Worm (Caenorhabditis elegans) whole organism, L4 larva: Measurements from ENCODE around the gene nuc-1.
A peak's percentile ranks its signal among the peaks of the same experiment; 100 is the strongest.

ENCODE experiments used
- F10B5.3 ChIP-seq: sonication (generic microtip); optimal IDR thresholded peaks from 2 replicates; lab custom pipeline; 2016; ENCODE audit warnings: mild to moderate bottlenecking, missing genetic modification characterization, missing compliant biosample characterization
- F37D6.2 ChIP-seq: sonication (generic microtip); optimal IDR thresholded peaks from 2 replicates; lab custom pipeline; 2016; ENCODE audit warnings: mild to moderate bottlenecking, missing genetic modification characterization, missing compliant biosample characterization
- F44E2.7 ChIP-seq: fragments of 200-800 bp; sonication (Bioruptor generic); IDR thresholded peaks from 2 replicates; pipeline ENCODE4 v2.1.2; 2022; ENCODE audit warnings: missing genetic modification characterization, missing compliant biosample characterization
- T20F7.1 ChIP-seq: fragments of 200-800 bp; sonication (Bioruptor generic); optimal IDR thresholded peaks from 2 replicates; lab custom pipeline; 2018; ENCODE audit warnings: mild to moderate bottlenecking, missing genetic modification characterization, missing compliant biosample characterization
- Y48G9A.11 ChIP-seq: fragments of 200-800 bp; sonication (Bioruptor generic); IDR thresholded peaks from 2 replicates; pipeline ENCODE4 v1.3.6; 2022; ENCODE audit warnings: missing genetic modification reagents, missing genetic modification characterization, missing compliant biosample characterization
- ZK546.5 ChIP-seq, 2 experiments: sonication (generic microtip); optimal IDR thresholded peaks; 2 replicates each; lab custom pipeline; 2017; ENCODE audit warnings: missing biosample characterization in 2 of 2, missing genetic modification characterization in 2 of 2
- aha-1 ChIP-seq: fragments of 150-350 bp; peaks from one replicate; lab custom pipeline; 2014; ENCODE audit warnings: missing biosample characterization, missing genetic modification characterization
- attf-4 ChIP-seq: sonication (generic microtip); optimal IDR thresholded peaks from 3 replicates; lab custom pipeline; 2017; ENCODE audit warnings: missing biosample characterization, missing genetic modification characterization
- ceh-44 ChIP-seq: fragments of 200-800 bp; sonication (Bioruptor generic); IDR thresholded peaks from 2 replicates; pipeline ENCODE4 v1.3.6; 2022; ENCODE audit warnings: missing genetic modification reagents, missing genetic modification characterization, missing compliant biosample characterization
- ces-1 ChIP-seq: fragments of 150-350 bp; sonication (generic microtip); optimal IDR thresholded peaks from 4 replicates; lab custom pipeline; 2014; ENCODE audit warnings: missing biosample characterization, missing genetic modification reagents, missing genetic modification characterization
- daf-16 ChIP-seq, 3 experiments: sonication (generic microtip); optimal IDR thresholded peaks; 2 replicates each; lab custom pipeline; 2016 to 2017; ENCODE audit warnings: missing genetic modification characterization in 3 of 3, missing genetic modification reagents in 3 of 3, mild to moderate bottlenecking in 2 of 3, missing compliant biosample characterization in 2 of 3, missing biosample characterization in 1 of 3, moderate library complexity in 1 of 3
- dmd-6 ChIP-seq: fragments of 200-800 bp; sonication (Bioruptor generic); IDR thresholded peaks from 2 replicates; pipeline ENCODE4 v1.3.6; 2022; ENCODE audit warnings: missing genetic modification reagents, missing genetic modification characterization, missing compliant biosample characterization
- dmd-9 ChIP-seq: fragments of 200-800 bp; sonication (Bioruptor generic); IDR thresholded peaks from 2 replicates; pipeline ENCODE4 v1.3.6; 2022; ENCODE audit warnings: missing genetic modification reagents, missing genetic modification characterization, missing compliant biosample characterization
- duxl-1 ChIP-seq: sonication (generic microtip); optimal IDR thresholded peaks from 2 replicates; lab custom pipeline; 2016; ENCODE audit warnings: mild to moderate bottlenecking, missing genetic modification characterization, moderate library complexity, missing compliant biosample characterization; ENCODE audit not compliant: poor library complexity
- dve-1 ChIP-seq: sonication (generic microtip); optimal IDR thresholded peaks from 2 replicates; lab custom pipeline; 2017; ENCODE audit warnings: antibody characterized with exemption, mild to moderate bottlenecking, missing genetic modification characterization, missing compliant biosample characterization; ENCODE audit not compliant: insufficient read depth
- fkh-10 ChIP-seq: fragments of 150-350 bp; optimal IDR thresholded peaks from 2 replicates; lab custom pipeline; 2014; ENCODE audit warnings: missing biosample characterization, missing genetic modification reagents, missing genetic modification characterization
- hif-1 ChIP-seq, 2 experiments: sonication (generic microtip); optimal IDR thresholded peaks; 2 replicates each; lab custom pipeline; 2016 to 2017; ENCODE audit warnings: missing compliant biosample characterization in 2 of 2, missing genetic modification characterization in 2 of 2, missing genetic modification reagents in 2 of 2, missing genotype in 2 of 2, mild to moderate bottlenecking in 1 of 2
- hlh-30 ChIP-seq: sonication (generic microtip); optimal IDR thresholded peaks from 2 replicates; lab custom pipeline; 2017; ENCODE audit warnings: antibody characterized with exemption, mild to moderate bottlenecking, missing genetic modification characterization, missing compliant biosample characterization; ENCODE audit not compliant: insufficient read depth
- hmg-1.1 ChIP-seq: fragments of 200-800 bp; sonication (Bioruptor generic); IDR thresholded peaks from 2 replicates; pipeline ENCODE4 v1.3.6; 2022; ENCODE audit warnings: missing genetic modification reagents, missing genetic modification characterization, missing compliant biosample characterization
- jun-1 ChIP-seq: fragments of 150-350 bp; optimal IDR thresholded peaks from 2 replicates; lab custom pipeline; 2014; ENCODE audit warnings: missing biosample characterization, missing genetic modification reagents, missing genetic modification characterization
- lin-1 ChIP-seq: fragments of 200-800 bp; sonication (Bioruptor generic); IDR thresholded peaks from 2 replicates; pipeline ENCODE4 v1.3.6; 2022; ENCODE audit warnings: missing genetic modification reagents, missing genetic modification characterization, missing compliant biosample characterization
- lin-13 ChIP-seq: fragments of 150-350 bp; optimal IDR thresholded peaks from 2 replicates; lab custom pipeline; 2014; ENCODE audit warnings: missing biosample characterization, missing genetic modification reagents, missing genetic modification characterization
- lin-39 ChIP-seq: fragments of 150-350 bp; optimal IDR thresholded peaks from 2 replicates; lab custom pipeline; 2014; ENCODE audit warnings: missing biosample characterization, missing genetic modification reagents, missing genetic modification characterization
- lsy-2 ChIP-seq, 2 experiments: fragments of 150-350 bp in 1 of 2; sonication (generic microtip) in 1 of 2; optimal IDR thresholded peaks; 2 replicates each; lab custom pipeline; 2014 to 2017; ENCODE audit warnings: missing biosample characterization in 2 of 2, missing genetic modification characterization in 2 of 2
- madf-5 ChIP-seq, 2 experiments: fragments of 200-800 bp; sonication (Bioruptor generic); IDR thresholded peaks; 2 replicates each; pipeline ENCODE4 v1.3.6; 2022; ENCODE audit warnings: missing compliant biosample characterization in 2 of 2, missing genetic modification characterization in 2 of 2
- mdl-1 ChIP-seq, 2 experiments: fragments of 150-350 bp in 1 of 2; sonication (generic microtip) in 1 of 2; optimal IDR thresholded peaks; 2 replicates each; lab custom pipeline; 2014 to 2017; ENCODE audit warnings: missing biosample characterization in 2 of 2, missing genetic modification characterization in 2 of 2
- mep-1 ChIP-seq: fragments of 150-350 bp; sonication (generic microtip); optimal IDR thresholded peaks from 3 replicates; lab custom pipeline; 2014; ENCODE audit warnings: missing biosample characterization, missing genetic modification characterization
- mes-2 ChIP-seq: sonication (generic microtip); optimal IDR thresholded peaks from 2 replicates; lab custom pipeline; 2016; ENCODE audit warnings: missing genotype, mild to moderate bottlenecking, missing genetic modification characterization, missing compliant biosample characterization; ENCODE audit not compliant: poor library complexity, severe bottlenecking
- mxl-3 ChIP-seq: fragments of 200-800 bp; sonication (Bioruptor generic); optimal IDR thresholded peaks from 2 replicates; lab custom pipeline; 2018; ENCODE audit warnings: mild to moderate bottlenecking, missing genetic modification characterization, missing compliant biosample characterization
- nhr-11 ChIP-seq: fragments of 150-350 bp; optimal IDR thresholded peaks from 2 replicates; lab custom pipeline; 2014; ENCODE audit warnings: missing biosample characterization, missing genetic modification characterization
- nhr-237 ChIP-seq: sonication (generic microtip); optimal IDR thresholded peaks from 2 replicates; lab custom pipeline; 2017; ENCODE audit warnings: missing biosample characterization, missing genetic modification characterization
- nhr-28 ChIP-seq: fragments of 150-350 bp; optimal IDR thresholded peaks from 2 replicates; lab custom pipeline; 2014; ENCODE audit warnings: missing biosample characterization, missing genetic modification characterization
- nhr-6 ChIP-seq: fragments of 150-350 bp; optimal IDR thresholded peaks from 2 replicates; lab custom pipeline; 2014; ENCODE audit warnings: missing biosample characterization, missing genetic modification characterization
- nhr-76 ChIP-seq: fragments of 150-350 bp; optimal IDR thresholded peaks from 2 replicates; lab custom pipeline; 2014; ENCODE audit warnings: missing biosample characterization, missing genetic modification characterization
- nhr-77 ChIP-seq: fragments of 150-350 bp; optimal IDR thresholded peaks from 2 replicates; lab custom pipeline; 2014; ENCODE audit warnings: missing biosample characterization, missing genetic modification characterization
- pha-4 ChIP-seq, 2 experiments: fragments of 150-350 bp in 1 of 2; fragments of 200-800 bp in 1 of 2; sonication (Bioruptor generic) in 1 of 2; IDR thresholded peaks in 1 of 2; optimal IDR thresholded peaks in 1 of 2; 2 replicates each; pipeline versions ENCODE4 v1.3.6 to Lab custom; 2014 to 2022; ENCODE audit warnings: missing genetic modification characterization in 2 of 2, missing genetic modification reagents in 2 of 2, missing biosample characterization in 1 of 2, missing compliant biosample characterization in 1 of 2
- php-3 ChIP-seq: fragments of 200-800 bp; sonication (Bioruptor generic); IDR thresholded peaks from 2 replicates; pipeline ENCODE4 v1.3.6; 2022; ENCODE audit warnings: missing genetic modification reagents, missing genetic modification characterization, missing compliant biosample characterization
- pqm-1 ChIP-seq: sonication (generic microtip); optimal IDR thresholded peaks from 2 replicates; lab custom pipeline; 2017; ENCODE audit warnings: missing biosample characterization, missing genetic modification characterization
- set-16 ChIP-seq: fragments of 200-800 bp; sonication (Bioruptor generic); IDR thresholded peaks from 2 replicates; pipeline ENCODE4 v1.3.6; 2022; ENCODE audit warnings: missing genetic modification reagents, missing genetic modification characterization, missing compliant biosample characterization
- unc-39 ChIP-seq: sonication (generic microtip); optimal IDR thresholded peaks from 2 replicates; lab custom pipeline; 2017; ENCODE audit warnings: missing biosample characterization, missing genetic modification characterization
- zip-11 ChIP-seq: fragments of 200-800 bp; sonication (Bioruptor generic); IDR thresholded peaks from 2 replicates; pipeline ENCODE4 v1.3.6; 2022; ENCODE audit warnings: missing genetic modification characterization, missing compliant biosample characterization

nuc-1 gene

DNA sequence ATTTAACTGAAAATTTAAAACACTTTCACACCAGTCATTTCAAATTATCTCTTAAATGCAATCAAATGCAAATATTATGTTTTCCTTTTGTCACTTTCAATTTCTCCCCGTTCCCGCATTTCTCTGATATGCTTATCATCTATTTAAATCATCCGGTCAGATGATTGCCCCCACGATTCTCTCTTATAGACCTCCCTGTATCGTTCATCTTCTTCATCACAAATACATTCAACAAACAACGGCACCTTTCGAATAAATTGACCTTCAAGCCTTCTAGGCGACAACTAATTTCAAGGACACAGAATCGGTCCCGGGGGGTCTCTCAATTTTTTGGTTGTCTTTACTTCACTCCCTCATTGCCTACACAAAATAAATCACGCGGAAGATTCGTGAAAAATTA, 9.2 kb downstream of the nuc-1 start (continued):
- TF ChIP-seq F10B5.3 (tag; lab: Kevin White, UChicago) (no peak), attf-4 (tag; lab: Kevin White, UChicago) (no peak), unc-39 (tag; lab: Kevin White, UChicago) (no peak), F44E2.7 (GFP tag; lab: Robert Waterston, UW) (no peak), lsy-2 (tag; optimal IDR thresholded peaks at IDR 0.05; lab: Kevin White, UChicago) (no peak), Y48G9A.11 (GFP tag; lab: Robert Waterston, UW) (no peak), dve-1 (tag; lab: Kevin White, UChicago) (peak; percentile 5), nhr-76 (tag; lab: Kevin White, UChicago) (no peak)

DNA sequence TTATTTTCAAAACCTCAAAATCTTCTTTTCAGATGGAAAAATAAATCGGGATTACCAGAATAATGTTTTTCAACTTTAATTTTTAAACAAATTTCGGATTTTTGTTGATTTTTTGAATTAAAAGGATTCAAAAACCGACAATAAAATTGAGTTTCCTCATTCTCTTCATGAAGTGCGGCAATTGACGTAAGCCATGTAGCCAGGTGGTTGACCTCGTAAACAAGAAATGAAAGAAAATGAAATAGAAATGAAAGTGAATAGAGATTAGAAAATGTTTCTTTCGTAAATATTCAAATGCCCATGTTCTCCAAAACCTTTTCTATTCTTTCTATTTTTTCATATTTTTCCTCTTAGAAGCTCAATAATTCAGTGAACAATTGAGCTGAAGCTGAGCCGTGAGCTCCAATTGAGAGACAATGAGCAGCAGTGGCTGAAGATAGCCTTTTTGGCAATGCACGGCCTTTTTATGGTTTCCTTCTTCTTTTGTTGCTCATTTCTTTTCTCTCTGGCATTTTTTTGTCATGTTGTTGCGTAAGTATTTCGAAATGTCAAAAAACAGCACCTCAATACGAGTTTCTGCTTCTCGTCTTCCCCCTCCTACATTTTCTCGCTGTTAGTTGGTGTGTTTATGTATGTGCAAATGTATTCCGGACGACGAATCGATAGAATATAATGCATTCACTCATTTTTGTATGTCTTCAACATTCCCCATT, 10.1 kb downstream of the nuc-1 start:
- TF ChIP-seq attf-4 (tag; lab: Kevin White, UChicago) (no peak), ces-1 (GFP tag; lab: Kevin White, UChicago) (no peak), duxl-1 (tag; lab: Kevin White, UChicago) (no peak), mes-2 (tag; lab: Kevin White, UChicago) (peak; percentile 6), dmd-9 (GFP tag; lab: Robert Waterston, UW) (no peak), pha-4 (GFP tag; IDR thresholded peaks at IDR 0.05; lab: Robert Waterston, UW) (0 out of 2 replicates have a peak, but pooled peaks have one; percentile 19), pha-4 (tag; optimal IDR thresholded peaks at IDR 0.05; lab: Kevin White, UChicago) (no peak), daf-16 (GFP tag; optimal IDR thresholded peaks at IDR 0.05; lab: Kevin White, UChicago) (peak in 1 of 2 experiments; percentile 26), daf-16 (tag; optimal IDR thresholded peaks at IDR 0.05; lab: Kevin White, UChicago) (peak; percentile 23)

DNA sequence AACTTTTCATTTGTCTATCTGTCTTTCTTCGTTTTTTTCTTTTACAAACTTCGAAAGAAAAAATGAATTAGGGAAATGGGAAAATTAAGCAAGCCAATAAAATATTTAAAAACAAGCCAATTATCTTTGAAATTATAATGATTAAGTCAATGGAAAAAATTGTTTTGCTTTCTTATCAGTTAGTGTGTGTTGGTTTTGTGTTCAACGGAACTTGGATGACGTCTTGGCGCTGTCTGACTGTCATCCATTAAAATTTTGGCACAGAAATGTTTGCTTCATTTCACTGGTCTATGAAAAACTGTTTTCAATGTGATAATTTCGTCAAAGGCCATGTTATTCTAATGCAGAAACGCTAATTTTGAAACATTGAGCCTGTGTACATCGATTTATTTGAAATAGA, 10.8 kb downstream of the nuc-1 start:
- TF ChIP-seq nhr-28 (peak; percentile 50), zip-11 (no peak), pqm-1 (tag; lab: Kevin White, UChicago) (peak; percentile 51), ceh-44 (GFP tag; lab: Robert Waterston, UW) (no peak), daf-16 (GFP tag; optimal IDR thresholded peaks at IDR 0.05; lab: Kevin White, UChicago) (no peak), daf-16 (tag; optimal IDR thresholded peaks at IDR 0.05; lab: Kevin White, UChicago) (peak; percentile 90), php-3 (GFP tag; lab: Robert Waterston, UW) (0 out of 2 replicates have a peak, but pooled peaks have one; percentile 44), dve-1 (tag; lab: Kevin White, UChicago) (peak; percentile 65), dmd-9 (GFP tag; lab: Robert Waterston, UW) (no peak), dmd-6 (peak; percentile 52), hlh-30 (tag; lab: Kevin White, UChicago) (no peak), nhr-77 (tag; lab: Kevin White, UChicago) (peak; percentile 25)

DNA sequence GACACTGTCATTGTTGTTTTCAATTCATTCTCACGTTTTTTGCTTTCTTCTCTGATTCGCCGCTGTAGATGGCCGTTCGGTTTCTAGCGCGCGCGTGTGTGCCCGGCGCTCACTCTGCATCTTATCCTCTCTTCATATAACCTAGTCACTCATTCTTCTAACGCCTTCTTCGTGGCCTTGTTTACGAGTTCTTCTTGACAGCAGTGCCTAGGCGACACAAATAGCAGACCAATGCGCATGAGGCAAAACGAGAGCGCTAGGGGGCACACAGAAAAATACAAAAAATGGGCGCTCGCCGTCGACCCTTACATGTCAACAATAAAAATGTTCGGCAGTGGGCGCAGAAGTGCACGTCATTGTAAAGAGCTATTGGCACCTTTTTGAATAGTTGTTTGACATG, 11.4 kb downstream of the nuc-1 start:
- peak; percentile 78 for TF ChIP-seq nhr-6 (tag; lab: Kevin White, UChicago)
- peak; percentile 73 for TF ChIP-seq dmd-6
- peak; percentile 64 to 96 for TF ChIP-seq mdl-1 (tag; optimal IDR thresholded peaks at IDR 0.05; lab: Kevin White, UChicago)
- no peak for TF ChIP-seq T20F7.1 (GFP tag; lab: Kevin White, UChicago)
- no peak for TF ChIP-seq ZK546.5 (tag; optimal IDR thresholded peaks at IDR 0.05; lab: Kevin White, UChicago)
- no peak for TF ChIP-seq nhr-237 (tag; lab: Kevin White, UChicago)
- TF ChIP-seq mxl-3 (GFP tag; lab: Kevin White, UChicago), result peak; percentile 88
- TF ChIP-seq hlh-30 (tag; lab: Kevin White, UChicago), result peak; percentile 89
- TF ChIP-seq lin-13 (GFP tag; lab: Kevin White, UChicago), result peak; percentile 6
- no peak for TF ChIP-seq madf-5 (GFP tag; IDR thresholded peaks at IDR 0.05; lab: Robert Waterston, UW)
- no peak for TF ChIP-seq lin-39 (tag; lab: Kevin White, UChicago)
- TF ChIP-seq F37D6.2 (tag; lab: Kevin White, UChicago), result peak; percentile 3
- peak; percentile 66 for TF ChIP-seq nhr-28
- peak; percentile 67 for TF ChIP-seq hmg-1.1
- peak; percentile 92 for TF ChIP-seq aha-1
- peak; percentile 38; the same call in 1 of the 2 replicates for TF ChIP-seq set-16 (GFP tag; lab: Robert Waterston, UW)
- TF ChIP-seq nhr-76 (tag; lab: Kevin White, UChicago), result no peak
- no peak for TF ChIP-seq duxl-1 (tag; lab: Kevin White, UChicago)
- peak; percentile 7 for TF ChIP-seq jun-1 (tag; lab: Kevin White, UChicago)
- TF ChIP-seq mep-1 (tag; lab: Kevin White, UChicago), result peak; percentile 79
- 0 out of 2 replicates have a peak, but pooled peaks have one; percentile 45 for TF ChIP-seq lin-1 (GFP tag; lab: Robert Waterston, UW)
- TF ChIP-seq nhr-11 (tag; lab: Kevin White, UChicago), result peak; percentile 29
- peak; percentile 26 for TF ChIP-seq fkh-10
- peak in 1 of 2 experiments; percentile 60 for TF ChIP-seq hif-1 (tag; optimal IDR thresholded peaks at IDR 0.05; lab: Kevin White, UChicago)
- peak; percentile 36 for TF ChIP-seq mes-2 (tag; lab: Kevin White, UChicago)
